Worm (Caenorhabditis elegans): Measurements from ENCODE around the gene lgc-11.
A peak's percentile ranks its signal among the peaks of the same experiment; 100 is the strongest.

DNA sequence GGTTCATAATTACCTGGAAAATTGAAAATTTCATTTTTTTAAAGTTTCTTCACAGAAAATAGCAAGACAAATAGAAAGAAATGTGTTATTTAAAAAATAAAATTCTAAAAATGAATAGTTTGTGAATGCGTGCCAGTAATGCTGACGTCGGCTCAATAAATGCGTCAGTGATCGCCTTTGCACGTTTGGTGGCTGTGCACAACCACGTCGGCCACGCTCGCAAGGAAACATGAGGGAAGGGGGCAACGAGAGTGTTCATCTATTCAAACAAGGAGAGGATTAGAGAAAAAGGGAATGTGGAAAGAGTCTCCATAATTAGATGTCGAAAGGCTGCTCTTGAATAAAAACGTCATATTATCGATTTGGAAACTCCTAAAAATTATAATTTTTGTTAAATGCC is 5.5 kb downstream of the lgc-11 start, which contains the start of gene uggt-1:
- no peak for TF ChIP-seq mel-28 (tag; optimal IDR thresholded peaks at IDR 0.05; ENCODE audit: borderline replicate concordance)
- peak; percentile 27 for TF ChIP-seq sptf-2 (GFP tag; optimal IDR thresholded peaks at IDR 0.05)
- TF ChIP-seq F57C9.4 (tag; optimal IDR thresholded peaks at IDR 0.05): no peak
- no peak for TF ChIP-seq Y67H2A.10 (GFP tag; conservative IDR thresholded peaks at IDR 0.05)
- TF ChIP-seq bed-2 (GFP tag; IDR thresholded peaks at IDR 0.05): no peak
- peak; percentile 69 for TF ChIP-seq gei-17 (GFP tag; optimal IDR thresholded peaks at IDR 0.05)
